Worm (Caenorhabditis elegans) whole organism, young adult: ENCODE measurements around the gene ZC477.4.
A peak's percentile ranks its signal among the peaks of the same experiment; 100 is the strongest.

Experiments
- C06A6.2 ChIP-seq: fragments of 200-800 bp; sonication (Bioruptor generic); conservative IDR thresholded peaks from 2 replicates; pipeline ENCODE4 v1.3.6; 2022; ENCODE audit warnings: missing genetic modification characterization, missing compliant biosample characterization
- F23B12.7 ChIP-seq: sonication (generic microtip); optimal IDR thresholded peaks from 2 replicates; lab custom pipeline; 2017; ENCODE audit warnings: missing genetic modification characterization, mild to moderate bottlenecking, missing compliant biosample characterization, antibody characterized with exemption, moderate library complexity; ENCODE audit not compliant: insufficient read depth
- F52B5.7 ChIP-seq: sonication (generic microtip); optimal IDR thresholded peaks from 2 replicates; lab custom pipeline; 2016; ENCODE audit warnings: mild to moderate bottlenecking, missing genetic modification characterization, missing compliant biosample characterization
- T07F8.4 ChIP-seq: sonication (generic microtip); optimal IDR thresholded peaks from 2 replicates; lab custom pipeline; 2016; ENCODE audit warnings: mild to moderate bottlenecking, missing genetic modification characterization, moderate library complexity, missing compliant biosample characterization
- ZK185.1 ChIP-seq: sonication (generic microtip); optimal IDR thresholded peaks from 2 replicates; lab custom pipeline; 2016; ENCODE audit warnings: mild to moderate bottlenecking, missing genetic modification characterization, missing compliant biosample characterization; ENCODE audit not compliant: poor library complexity, severe bottlenecking
- ama-1 ChIP-seq, 3 experiments: fragments of 150-350 bp in 1 of 3; sonication (generic microtip) in 2 of 3; optimal IDR thresholded peaks; 2 replicates each; lab custom pipeline; 2014 to 2018; ENCODE audit warnings: missing biosample characterization in 2 of 3, missing genetic modification characterization in 2 of 3, missing genetic modification reagents in 2 of 3
- attf-5 ChIP-seq: fragments of 200-800 bp; sonication (Bioruptor generic); optimal IDR thresholded peaks from 2 replicates; lab custom pipeline; 2018; ENCODE audit warnings: mild to moderate bottlenecking, missing genetic modification characterization, missing compliant biosample characterization
- bed-1 ChIP-seq: fragments of 200-800 bp; sonication (Bioruptor generic); IDR thresholded peaks from 2 replicates; pipeline ENCODE4 v1.3.6; 2022; ENCODE audit warnings: missing genetic modification reagents, missing genetic modification characterization, missing compliant biosample characterization
- bed-2 ChIP-seq: fragments of 200-800 bp; sonication (Bioruptor generic); IDR thresholded peaks from 2 replicates; pipeline ENCODE4 v1.3.6; 2022; ENCODE audit warnings: missing genetic modification reagents, missing genetic modification characterization, missing compliant biosample characterization
- ceh-91 ChIP-seq: fragments of 200-800 bp; sonication (Bioruptor generic); IDR thresholded peaks from 2 replicates; pipeline ENCODE4 v1.3.6; 2022; ENCODE audit warnings: missing genetic modification reagents, missing genetic modification characterization, missing compliant biosample characterization
- chd-7 ChIP-seq: sonication (generic microtip); optimal IDR thresholded peaks from 2 replicates; lab custom pipeline; 2016; ENCODE audit warnings: mild to moderate bottlenecking, missing genetic modification characterization, moderate library complexity, missing compliant biosample characterization
- dox-1 ChIP-seq: fragments of 200-800 bp; sonication (Bioruptor generic); IDR thresholded peaks from 2 replicates; pipeline ENCODE4 v1.3.6; 2022; ENCODE audit warnings: missing genetic modification reagents, missing genetic modification characterization, missing compliant biosample characterization
- dpl-1 ChIP-seq: fragments of 150-350 bp; optimal IDR thresholded peaks from 2 replicates; lab custom pipeline; 2014; ENCODE audit warnings: missing biosample characterization, missing genetic modification reagents, missing genetic modification characterization
- egl-18 ChIP-seq: fragments of 200-800 bp; sonication (Bioruptor generic); IDR thresholded peaks from 2 replicates; pipeline ENCODE4 v1.3.6; 2022; ENCODE audit warnings: missing genetic modification reagents, missing genetic modification characterization, missing compliant biosample characterization
- hlh-26 ChIP-seq: fragments of 200-800 bp; sonication (Bioruptor generic); conservative IDR thresholded peaks from 2 replicates; pipeline ENCODE4 v1.3.6; 2022; ENCODE audit warnings: missing genetic modification reagents, missing genetic modification characterization, missing compliant biosample characterization
- hsf-1 ChIP-seq: fragments of 200-800 bp; sonication (Bioruptor generic); IDR thresholded peaks from 2 replicates; pipeline ENCODE4 v1.3.6; 2022; ENCODE audit warnings: missing genetic modification reagents, missing genetic modification characterization, missing compliant biosample characterization
- lin-40 ChIP-seq: sonication (generic microtip); optimal IDR thresholded peaks from 2 replicates; lab custom pipeline; 2016; ENCODE audit warnings: missing genetic modification characterization, mild to moderate bottlenecking, missing compliant biosample characterization, missing genotype, missing genetic modification reagents
- madf-8 ChIP-seq: fragments of 200-800 bp; sonication (Bioruptor generic); conservative IDR thresholded peaks from 2 replicates; pipeline ENCODE4 v1.3.6; 2022; ENCODE audit warnings: missing genetic modification reagents, missing genetic modification characterization, missing compliant biosample characterization
- mes-4 ChIP-seq: sonication (generic microtip); optimal IDR thresholded peaks from 2 replicates; lab custom pipeline; 2016; ENCODE audit warnings: missing genotype, missing genetic modification characterization, missing compliant biosample characterization
- nhr-120 ChIP-seq: fragments of 200-800 bp; sonication (Bioruptor generic); IDR thresholded peaks from 2 replicates; pipeline ENCODE4 v1.3.6; 2022; ENCODE audit warnings: missing genetic modification characterization, missing compliant biosample characterization
- nhr-80 ChIP-seq: sonication (generic microtip); optimal IDR thresholded peaks from 2 replicates; lab custom pipeline; 2016; ENCODE audit warnings: missing genetic modification characterization, missing compliant biosample characterization
- nhr-90 ChIP-seq: sonication (generic microtip); optimal IDR thresholded peaks from 2 replicates; lab custom pipeline; 2016; ENCODE audit warnings: missing genotype, mild to moderate bottlenecking, missing genetic modification characterization, missing compliant biosample characterization
- pha-4 ChIP-seq: fragments of 150-350 bp; sonication (generic microtip); optimal IDR thresholded peaks from 2 replicates; lab custom pipeline; 2014; ENCODE audit warnings: missing biosample characterization, missing genetic modification reagents, missing genetic modification characterization
- sdz-38 ChIP-seq: sonication (generic microtip); optimal IDR thresholded peaks from 2 replicates; lab custom pipeline; 2016; ENCODE audit warnings: missing genotype, missing genetic modification characterization, missing compliant biosample characterization
- sea-2 ChIP-seq: fragments of 200-800 bp; sonication (Bioruptor generic); IDR thresholded peaks from 2 replicates; pipeline ENCODE4 v1.3.6; 2022; ENCODE audit warnings: missing genetic modification characterization, missing compliant biosample characterization
- somi-1 ChIP-seq: fragments of 200-800 bp; sonication (Bioruptor generic); optimal IDR thresholded peaks from 2 replicates; lab custom pipeline; 2018; ENCODE audit warnings: mild to moderate bottlenecking, missing genetic modification characterization, missing compliant biosample characterization
- tlf-1 ChIP-seq: fragments of 200-800 bp; sonication (Bioruptor generic); optimal IDR thresholded peaks from 2 replicates; lab custom pipeline; 2018; ENCODE audit warnings: mild to moderate bottlenecking, missing genetic modification characterization, missing compliant biosample characterization
- unc-62 ChIP-seq: fragments of 150-350 bp; optimal IDR thresholded peaks from 2 replicates; lab custom pipeline; 2014; ENCODE audit warnings: missing biosample characterization, missing genetic modification reagents, missing genetic modification characterization
- ztf-26 ChIP-seq: sonication (generic microtip); optimal IDR thresholded peaks from 2 replicates; lab custom pipeline; 2017; ENCODE audit warnings: missing genetic modification characterization, missing compliant biosample characterization

Gene ZC477.4

DNA sequence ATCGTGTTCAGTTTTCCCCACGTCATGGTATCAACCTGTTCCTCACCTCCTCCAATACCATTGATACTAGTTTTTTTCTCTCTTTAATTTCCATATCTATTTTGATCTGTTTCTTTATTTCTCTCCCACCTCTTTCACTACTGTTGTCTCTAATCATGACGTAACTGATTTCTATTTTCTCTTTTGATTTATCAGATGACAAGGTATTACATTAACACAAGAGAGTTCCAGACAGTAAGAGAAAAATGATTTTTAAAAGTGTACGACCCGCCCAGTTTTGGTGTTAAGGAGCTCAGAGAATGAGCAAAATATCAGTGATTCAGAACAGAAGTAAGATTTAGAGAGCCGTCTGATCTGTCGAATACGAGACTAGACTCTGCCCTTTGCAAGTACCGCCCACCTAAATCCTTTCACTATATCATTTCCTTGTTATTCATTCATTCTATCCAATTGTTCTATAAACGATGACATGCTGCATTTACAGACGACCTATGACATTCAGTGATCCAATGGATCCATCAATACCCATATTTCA lies 48.8 kb downstream of the ZC477.4 start, which contains the start of gene nhr-105 (continued):
- peak; percentile 62 for TF ChIP-seq C06A6.2 (GFP tag; lab: Robert Waterston, UW)
- TF ChIP-seq nhr-80 (tag; lab: Kevin White, UChicago): peak; percentile 41
- peak; percentile 39 for TF ChIP-seq nhr-90 (tag; lab: Kevin White, UChicago)
- no peak for TF ChIP-seq F23B12.7 (tag; lab: Kevin White, UChicago)
- no peak for TF ChIP-seq madf-8
- peak; percentile 37 for TF ChIP-seq chd-7
- TF ChIP-seq egl-18 (GFP tag; lab: Robert Waterston, UW): no peak
- 0 out of 2 replicates have a peak, but pooled peaks have one; percentile 27 for TF ChIP-seq dox-1
- peak; percentile 10 for TF ChIP-seq tlf-1 (GFP tag; lab: Kevin White, UChicago)
- TF ChIP-seq ama-1 (optimal IDR thresholded peaks at IDR 0.05; lab: Kevin White, UChicago): peak; percentile 36
- no peak for TF ChIP-seq ama-1 (GFP tag; optimal IDR thresholded peaks at IDR 0.05; lab: Kevin White, UChicago)
- TF ChIP-seq ztf-26: peak; percentile 21
- no peak for TF ChIP-seq ceh-91 (GFP tag; lab: Robert Waterston, UW)
- TF ChIP-seq somi-1 (GFP tag; lab: Kevin White, UChicago): peak; percentile 63
- TF ChIP-seq mes-4 (tag; lab: Kevin White, UChicago): no peak
- TF ChIP-seq bed-2 (GFP tag; lab: Robert Waterston, UW): no peak
- no peak for TF ChIP-seq sdz-38 (tag; lab: Kevin White, UChicago)
- no peak for TF ChIP-seq dpl-1 (GFP tag; lab: Kevin White, UChicago)

DNA sequence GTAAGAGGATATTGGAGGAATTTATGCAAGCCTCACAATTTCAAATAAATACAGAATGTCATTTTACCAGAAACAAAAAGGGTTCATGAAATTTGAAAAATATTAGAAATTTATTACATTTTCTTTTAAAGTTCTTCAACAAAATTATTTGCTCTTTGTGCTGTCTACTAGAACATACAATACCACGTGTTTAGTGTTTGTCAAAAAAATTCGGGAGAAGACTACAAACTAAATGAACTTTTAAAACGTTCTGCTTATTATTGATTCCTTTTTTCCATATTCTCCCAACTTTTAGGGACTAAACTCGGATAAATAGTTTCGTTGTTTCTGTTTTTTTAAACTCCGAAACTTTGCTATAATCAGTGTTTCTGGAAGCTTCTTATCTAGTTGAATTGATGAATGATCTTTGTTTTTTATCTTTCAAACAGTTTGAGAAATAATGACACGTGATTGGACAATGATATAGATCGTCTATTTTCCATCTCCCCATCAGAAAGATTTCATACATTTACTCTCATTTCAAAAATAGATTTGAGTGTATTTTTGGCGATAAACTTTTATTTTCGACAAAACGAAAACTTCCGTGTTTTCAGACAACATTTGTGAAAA lies 49.8 kb downstream of the ZC477.4 start:
- TF ChIP-seq pha-4 (tag; lab: Kevin White, UChicago): peak; percentile 67
- no peak for TF ChIP-seq bed-1 (GFP tag; lab: Robert Waterston, UW)
- TF ChIP-seq F52B5.7 (tag; lab: Kevin White, UChicago): no peak
- no peak for TF ChIP-seq nhr-120 (GFP tag; lab: Robert Waterston, UW)
- TF ChIP-seq T07F8.4 (tag; lab: Kevin White, UChicago): no peak
- peak; percentile 17 for TF ChIP-seq ZK185.1
- TF ChIP-seq sea-2: no peak
- peak; percentile 3 for TF ChIP-seq unc-62 (GFP tag; lab: Kevin White, UChicago)
- TF ChIP-seq hlh-26 (GFP tag; lab: Robert Waterston, UW): no peak
- TF ChIP-seq attf-5 (GFP tag; lab: Kevin White, UChicago): no peak
- peak; percentile 43 for TF ChIP-seq ama-1 (optimal IDR thresholded peaks at IDR 0.05; lab: Kevin White, UChicago)
- no peak for TF ChIP-seq ama-1 (GFP tag; optimal IDR thresholded peaks at IDR 0.05; lab: Kevin White, UChicago)
- TF ChIP-seq hsf-1: peak; percentile 65
- TF ChIP-seq lin-40 (tag; lab: Kevin White, UChicago): peak; percentile 12
- TF ChIP-seq nhr-90 (tag; lab: Kevin White, UChicago): no peak
- no peak for TF ChIP-seq madf-8
